Worm (Caenorhabditis elegans): ENCODE measurements around the gene ZK1098.2.

DNA sequence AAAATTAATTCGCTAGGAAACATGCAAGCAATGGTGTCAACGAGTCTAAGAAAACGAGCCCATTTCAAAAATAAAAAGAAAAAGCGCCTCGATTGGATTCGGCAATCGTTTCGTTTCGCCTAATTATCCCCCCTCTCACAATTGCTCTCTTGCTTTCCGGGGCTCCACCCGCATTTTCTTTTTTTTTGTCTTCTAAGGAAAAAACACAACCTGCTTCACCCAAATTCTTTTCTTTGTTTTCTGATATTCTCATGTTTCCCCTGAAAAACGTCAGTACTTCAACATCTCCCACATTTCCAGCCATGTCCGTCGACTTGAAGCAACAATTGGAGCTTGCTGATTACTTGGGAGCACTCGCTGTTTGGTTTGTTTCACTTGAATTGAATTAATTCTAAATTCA is 40.5 kb upstream of the ZK1098.2 start, which contains the start of gene nlp-36:
- no peak for TF ChIP-seq madf-10 (tag; optimal IDR thresholded peaks at IDR 0.05)
- no peak for TF ChIP-seq sea-2 (GFP tag; IDR thresholded peaks at IDR 0.05)
- TF ChIP-seq ztf-6 (GFP tag; IDR thresholded peaks at IDR 0.05): no peak
- TF ChIP-seq hmg-1.2 (GFP tag; IDR thresholded peaks at IDR 0.05): no peak
- no peak for TF ChIP-seq lin-54 (GFP tag; optimal IDR thresholded peaks at IDR 0.05)
- no peak for TF ChIP-seq unc-62 (GFP tag; optimal IDR thresholded peaks at IDR 0.05)
- no peak for TF ChIP-seq dpl-1 (GFP tag; optimal IDR thresholded peaks at IDR 0.05)
- no peak for TF ChIP-seq snpc-4 (GFP tag; optimal IDR thresholded peaks at IDR 0.05)
- TF ChIP-seq snpc-4 (tag; optimal IDR thresholded peaks at IDR 0.05): no peak
- TF ChIP-seq mxl-1 (tag; optimal IDR thresholded peaks at IDR 0.05): no peak
- no peak for TF ChIP-seq K12H6.12 (tag; optimal IDR thresholded peaks at IDR 0.05)
- no peak for TF ChIP-seq somi-1 (GFP tag; optimal IDR thresholded peaks at IDR 0.05)
